Worm (Caenorhabditis elegans) whole organism, L4/young adult: Measurements from ENCODE around the gene clc-8.
A peak's percentile ranks its signal among the peaks of the same experiment; 100 is the strongest.
"Not testable (repeated sequence)": the region's sequence is repeated elsewhere in the genome, so short reads cannot be mapped to it uniquely, and the experiment has no call there.

Source experiments
- W03F9.2 ChIP-seq: fragments of 150-350 bp; optimal IDR thresholded peaks from 2 replicates; lab custom pipeline; 2014; ENCODE audit warnings: missing biosample characterization, missing genetic modification characterization
- dao-5 ChIP-seq: sonication (generic microtip); optimal IDR thresholded peaks from 2 replicates; lab custom pipeline; 2016; ENCODE audit warnings: missing genotype, missing genetic modification characterization, moderate library complexity, missing compliant biosample characterization
- him-1 ChIP-seq: sonication (generic microtip); optimal IDR thresholded peaks from 2 replicates; lab custom pipeline; 2016; ENCODE audit warnings: missing genotype, missing genetic modification reagents, missing genetic modification characterization, missing compliant biosample characterization

clc-8 gene

DNA sequence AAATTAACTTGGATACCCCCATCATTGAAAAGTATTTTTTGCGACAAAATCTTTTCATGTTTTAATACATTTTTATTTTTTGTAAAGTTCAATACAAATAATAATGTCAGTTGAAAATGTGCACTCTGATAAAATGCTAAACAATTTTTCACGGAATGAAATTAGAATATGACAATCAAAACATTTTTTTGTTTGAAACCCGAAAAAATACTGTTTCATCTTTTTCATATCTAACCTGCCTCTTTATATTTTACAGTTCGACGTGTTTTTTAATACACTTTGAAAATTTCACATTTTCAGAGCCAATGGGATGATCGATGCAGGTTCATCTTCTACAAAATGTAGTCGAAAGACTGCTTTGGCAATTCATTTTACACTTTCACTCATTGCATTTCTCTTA lies at the start of gene clc-8:
Gene clc-8, plus strand, starts transcription at position 301 of the 400 bp plus-strand sequence.
- TF ChIP-seq dao-5 (tag; lab: Kevin White, UChicago) (no peak), him-1 (tag; lab: Kevin White, UChicago) (no peak), W03F9.2 (no peak)

DNA sequence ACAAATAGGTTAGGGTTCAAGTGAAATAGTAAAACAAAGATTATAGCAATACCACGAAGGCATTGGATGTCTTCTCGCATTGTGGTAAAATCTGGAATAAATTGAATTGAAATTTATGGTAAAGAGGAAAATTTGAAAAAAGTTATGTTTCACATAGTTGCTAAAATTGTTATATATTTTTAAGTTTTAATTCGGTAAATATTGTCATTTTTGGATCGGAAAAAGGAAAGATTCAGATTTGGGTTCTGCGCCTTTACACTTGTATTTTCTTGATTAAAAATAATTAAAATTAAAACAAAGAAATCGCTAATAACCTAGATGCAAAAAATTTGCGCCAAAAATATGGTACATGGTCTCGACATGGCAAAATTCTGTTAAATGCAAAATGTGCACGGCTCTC lies 43.3 kb upstream of the clc-8 start, which contains the start of gene oac-56:
Gene oac-56, minus strand, starts transcription at position 101 of the 400 bp plus-strand sequence.
- no peak for TF ChIP-seq dao-5 (tag; lab: Kevin White, UChicago)
- no peak for TF ChIP-seq him-1 (tag; lab: Kevin White, UChicago)
- TF ChIP-seq W03F9.2, result no peak

DNA sequence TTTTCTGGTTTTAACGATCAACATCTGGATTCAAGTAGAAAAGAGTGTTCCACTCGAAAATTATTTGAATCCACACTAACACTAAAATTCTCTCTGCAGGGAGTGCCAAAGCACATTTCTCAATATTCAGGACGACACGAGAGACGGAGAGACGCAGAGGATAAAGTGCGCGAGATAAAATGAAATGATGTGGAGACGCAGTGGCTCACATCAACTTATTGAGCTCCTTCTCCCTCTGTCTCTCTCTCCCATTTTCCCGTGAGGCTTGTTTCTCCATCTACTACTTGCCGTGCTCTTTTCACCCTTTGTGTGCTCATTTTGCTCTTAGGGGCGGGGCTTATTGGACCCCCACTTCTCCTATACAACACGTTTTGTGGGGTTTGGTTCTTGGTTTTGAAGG lies 37.8 kb upstream of the clc-8 start:
- TF ChIP-seq W03F9.2 (no peak), dao-5 (tag; lab: Kevin White, UChicago) (no peak), him-1 (tag; lab: Kevin White, UChicago) (peak; percentile 23)

DNA sequence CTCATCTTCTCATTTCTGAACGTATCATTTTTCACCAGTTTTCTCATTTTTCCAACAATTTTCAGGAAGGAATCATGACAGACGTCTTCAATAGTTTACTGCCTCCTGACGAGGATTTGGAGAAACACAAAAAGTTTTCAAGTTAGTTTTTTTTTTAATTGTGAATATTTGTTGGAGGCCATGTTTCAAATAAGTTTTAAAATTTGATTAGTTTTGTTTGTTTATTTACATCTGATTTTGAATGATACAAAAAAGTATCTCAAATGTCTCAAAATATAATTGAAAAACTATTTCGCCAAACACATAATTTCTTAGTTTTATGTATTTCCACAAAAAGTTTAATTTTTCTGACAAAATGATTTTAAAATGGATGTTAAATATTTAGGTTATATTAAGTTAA lies 32.7 kb upstream of the clc-8 start, which contains the start of gene ssu-2:
Gene ssu-2, plus strand, starts transcription at position 59 of the 400 bp plus-strand sequence.
- TF ChIP-seq him-1 (tag; lab: Kevin White, UChicago), result no peak
- no peak for TF ChIP-seq W03F9.2
- no peak for TF ChIP-seq dao-5 (tag; lab: Kevin White, UChicago)

DNA sequence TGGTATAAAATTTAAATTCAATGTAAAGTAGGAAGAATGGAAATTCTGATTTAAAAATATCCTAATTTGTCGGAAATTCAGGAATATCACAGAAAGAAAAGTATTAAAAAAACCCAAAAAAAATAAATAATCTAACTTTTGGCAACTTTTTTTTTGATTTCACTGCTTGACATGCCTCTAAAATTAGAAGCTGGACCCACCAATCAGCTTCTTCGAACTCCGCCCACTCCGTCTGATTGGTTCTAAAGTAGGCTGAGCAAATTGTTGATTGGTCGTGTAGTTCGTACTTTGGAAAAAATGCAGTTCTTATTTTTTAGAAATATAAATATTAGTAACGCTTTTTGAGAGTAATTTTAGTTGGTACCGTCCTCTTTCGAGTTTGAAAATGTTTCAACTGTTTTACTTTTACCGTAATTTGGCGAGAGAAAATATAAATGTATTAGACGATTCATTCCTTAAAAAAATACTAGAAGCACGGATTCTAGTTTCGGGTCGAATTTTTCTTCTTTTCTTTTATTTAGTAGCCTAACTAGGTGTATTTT lies 28.0 kb upstream of the clc-8 start:
- TF ChIP-seq W03F9.2 (no peak), dao-5 (tag; lab: Kevin White, UChicago) (no peak), him-1 (tag; lab: Kevin White, UChicago) (no peak)

DNA sequence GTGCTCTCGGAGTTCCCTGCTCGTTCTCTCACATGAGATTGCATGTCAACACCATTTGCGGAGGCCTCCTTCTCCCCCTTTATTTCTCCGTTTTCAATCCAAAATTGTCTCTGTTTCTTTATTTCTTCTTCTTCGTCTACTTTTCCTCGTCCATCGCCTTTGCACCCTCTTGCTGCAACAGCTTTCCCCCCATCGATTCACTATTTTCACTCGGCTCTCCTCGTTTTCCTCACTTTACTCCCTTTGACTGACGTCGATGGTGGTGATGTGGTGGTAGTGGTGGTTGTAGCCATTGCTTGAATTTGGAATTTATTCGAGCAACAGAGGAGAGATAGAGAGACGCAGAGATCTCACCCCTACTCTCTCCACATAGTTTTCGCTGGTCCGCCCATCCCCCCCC lies 22.3 kb upstream of the clc-8 start:
- TF ChIP-seq him-1 (tag; lab: Kevin White, UChicago) (peak; percentile 11), dao-5 (tag; lab: Kevin White, UChicago) (no peak)

DNA sequence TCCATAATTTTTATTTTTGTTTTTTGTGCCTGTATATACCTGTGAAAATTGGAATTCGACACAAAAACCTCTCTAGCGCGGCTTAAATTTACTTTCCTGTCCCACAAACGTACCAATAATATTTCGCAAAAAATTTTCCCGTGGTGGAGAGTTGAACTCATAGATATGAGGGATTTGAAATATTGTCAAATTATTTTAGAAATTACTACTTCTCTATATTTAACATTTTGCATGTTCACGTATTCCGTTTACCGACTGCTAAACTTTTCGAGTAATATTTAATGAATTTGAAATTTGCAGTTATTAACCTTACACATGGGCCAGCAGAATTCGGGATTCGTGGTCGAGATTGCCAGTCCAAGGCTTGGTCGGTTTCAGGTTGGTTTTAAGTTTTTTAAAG lies 20.1 kb upstream of the clc-8 start, which contains the start of gene Y67A10A.7:
Gene Y67A10A.7, plus strand, starts transcription at position 301 of the 400 bp plus-strand sequence.
- TF ChIP-seq him-1 (tag; lab: Kevin White, UChicago); W03F9.2; dao-5 (tag; lab: Kevin White, UChicago): not testable (repeated sequence)

DNA sequence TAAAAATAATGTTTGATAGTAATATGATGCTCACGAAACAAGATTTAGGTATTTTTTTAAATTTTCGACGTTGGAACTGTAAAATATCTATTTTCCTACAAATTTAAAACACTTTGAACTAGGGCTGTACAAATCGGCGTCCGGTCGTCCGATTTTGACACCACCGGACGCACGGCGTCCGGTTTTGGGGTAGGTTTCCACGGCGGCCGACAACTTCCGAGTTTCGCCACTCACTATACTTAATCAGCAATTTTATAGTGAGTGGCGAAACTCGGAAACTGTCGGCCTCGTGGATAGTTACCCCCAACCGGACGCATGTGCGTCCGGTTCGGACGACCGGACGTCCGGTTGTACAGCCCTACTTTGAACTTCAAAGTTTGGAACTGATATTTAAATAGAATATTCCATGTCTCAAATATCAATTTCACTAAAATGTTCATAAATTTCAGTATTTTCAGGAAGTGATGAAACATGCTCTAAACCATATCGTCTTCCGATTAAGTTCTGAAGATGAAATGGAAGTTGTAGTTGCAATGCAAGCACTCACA lies 16.6 kb upstream of the clc-8 start:
- TF ChIP-seq dao-5 (tag; lab: Kevin White, UChicago) (no peak), W03F9.2 (no peak), him-1 (tag; lab: Kevin White, UChicago) (no peak)

DNA sequence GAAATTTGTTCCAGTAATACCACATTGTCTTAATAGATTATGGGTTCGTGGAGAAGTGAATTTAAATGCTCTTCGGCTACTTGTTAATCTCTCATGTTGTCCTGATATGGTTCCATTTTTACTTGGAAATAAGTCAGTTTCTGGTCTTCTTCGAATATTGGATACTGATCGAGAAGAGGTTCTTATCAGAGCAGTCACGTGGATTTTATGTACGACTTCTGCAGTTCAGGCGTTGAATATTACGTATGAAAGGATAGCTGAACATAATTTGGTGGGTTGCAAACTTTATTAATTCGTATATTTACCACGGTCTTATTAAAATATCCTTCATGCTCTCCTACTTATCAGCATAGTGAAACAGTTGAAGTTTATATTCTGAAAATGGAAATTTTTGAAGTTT lies 16.1 kb upstream of the clc-8 start:
- no peak for TF ChIP-seq W03F9.2
- no peak for TF ChIP-seq dao-5 (tag; lab: Kevin White, UChicago)
- no peak for TF ChIP-seq him-1 (tag; lab: Kevin White, UChicago)

DNA sequence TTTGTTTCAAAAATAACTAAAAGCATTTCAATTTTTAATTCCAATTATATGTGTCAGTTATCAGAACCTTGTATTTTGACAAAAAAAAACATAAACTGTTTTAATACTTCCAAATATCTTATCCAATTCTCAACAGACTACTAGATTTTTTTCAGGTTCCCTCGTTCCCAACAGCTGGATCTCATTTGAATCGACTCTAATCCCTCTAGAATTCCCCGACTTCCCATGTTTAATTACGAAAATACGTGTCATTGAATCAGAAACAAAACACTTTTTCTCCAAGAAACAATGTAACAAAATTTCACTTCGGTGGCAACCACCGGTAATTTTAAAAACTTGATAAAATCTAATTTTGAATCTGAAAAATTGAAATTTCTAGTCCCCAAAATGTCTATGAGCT lies 14.7 kb upstream of the clc-8 start:
- TF ChIP-seq dao-5 (tag; lab: Kevin White, UChicago) (no peak), him-1 (tag; lab: Kevin White, UChicago) (no peak), W03F9.2 (no peak)

DNA sequence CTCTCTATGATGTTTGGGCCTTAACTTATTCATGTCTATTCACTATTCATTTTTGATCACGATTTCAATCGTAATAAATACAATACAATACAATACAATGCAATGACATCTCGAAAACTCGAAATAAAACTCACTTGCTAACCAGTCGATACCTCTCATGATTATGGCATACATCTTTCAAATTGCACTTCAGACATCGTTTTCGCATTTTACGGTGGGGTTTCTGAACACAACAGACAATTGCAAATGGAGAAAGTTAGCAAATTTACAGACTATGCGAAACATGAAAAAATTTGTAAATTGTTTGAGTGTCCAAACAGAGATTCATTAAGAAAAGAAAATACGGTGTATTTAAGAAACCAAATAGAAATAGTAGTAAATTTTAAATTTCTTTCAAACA lies 10.5 kb upstream of the clc-8 start, which contains the start of gene paqr-3:
Gene paqr-3, minus strand, starts transcription at position 210 of the 400 bp plus-strand sequence.
- TF ChIP-seq W03F9.2, result no peak
- no peak for TF ChIP-seq dao-5 (tag; lab: Kevin White, UChicago)
- TF ChIP-seq him-1 (tag; lab: Kevin White, UChicago), result no peak

DNA sequence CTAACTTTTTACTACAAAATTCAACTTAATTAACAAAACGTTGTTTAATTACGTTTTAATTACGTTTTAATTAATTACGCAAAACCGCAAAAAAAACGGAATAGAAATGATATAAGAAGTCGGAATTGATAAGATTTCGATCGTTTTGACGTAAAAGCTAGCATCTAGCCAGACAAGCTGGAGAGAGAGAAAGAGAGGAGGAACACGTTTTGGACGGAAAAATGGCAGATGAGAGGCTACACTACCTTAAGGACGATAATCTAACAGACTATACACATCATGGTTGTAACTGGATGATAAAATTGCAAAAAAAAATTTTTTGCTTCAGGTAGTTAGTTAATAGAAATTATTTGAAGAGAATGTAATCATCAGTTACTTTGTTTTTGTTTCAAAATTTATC lies 9.7 kb upstream of the clc-8 start:
- TF ChIP-seq W03F9.2 (no peak), dao-5 (tag; lab: Kevin White, UChicago) (no peak), him-1 (tag; lab: Kevin White, UChicago) (no peak)

DNA sequence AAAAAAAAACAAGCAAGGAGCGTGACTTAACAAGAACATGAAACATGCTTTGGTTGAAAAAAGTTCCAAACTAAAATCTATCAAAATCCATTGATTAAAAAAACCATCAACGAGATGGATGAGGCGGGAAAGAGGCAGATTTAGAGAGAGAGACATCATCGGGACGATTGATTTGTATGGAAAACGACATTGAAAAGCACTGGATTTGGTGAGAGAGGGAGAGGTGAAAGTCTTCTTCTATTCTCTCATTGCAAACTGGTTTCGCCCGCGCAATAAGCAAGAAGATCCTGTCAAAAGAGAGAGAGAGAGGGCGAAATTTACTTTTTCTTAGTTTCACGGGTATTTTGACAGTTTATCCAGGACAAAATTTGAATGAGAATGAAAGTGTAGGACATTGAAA lies 8.8 kb upstream of the clc-8 start:
- TF ChIP-seq W03F9.2 (no peak), dao-5 (tag; lab: Kevin White, UChicago) (no peak), him-1 (tag; lab: Kevin White, UChicago) (no peak)

DNA sequence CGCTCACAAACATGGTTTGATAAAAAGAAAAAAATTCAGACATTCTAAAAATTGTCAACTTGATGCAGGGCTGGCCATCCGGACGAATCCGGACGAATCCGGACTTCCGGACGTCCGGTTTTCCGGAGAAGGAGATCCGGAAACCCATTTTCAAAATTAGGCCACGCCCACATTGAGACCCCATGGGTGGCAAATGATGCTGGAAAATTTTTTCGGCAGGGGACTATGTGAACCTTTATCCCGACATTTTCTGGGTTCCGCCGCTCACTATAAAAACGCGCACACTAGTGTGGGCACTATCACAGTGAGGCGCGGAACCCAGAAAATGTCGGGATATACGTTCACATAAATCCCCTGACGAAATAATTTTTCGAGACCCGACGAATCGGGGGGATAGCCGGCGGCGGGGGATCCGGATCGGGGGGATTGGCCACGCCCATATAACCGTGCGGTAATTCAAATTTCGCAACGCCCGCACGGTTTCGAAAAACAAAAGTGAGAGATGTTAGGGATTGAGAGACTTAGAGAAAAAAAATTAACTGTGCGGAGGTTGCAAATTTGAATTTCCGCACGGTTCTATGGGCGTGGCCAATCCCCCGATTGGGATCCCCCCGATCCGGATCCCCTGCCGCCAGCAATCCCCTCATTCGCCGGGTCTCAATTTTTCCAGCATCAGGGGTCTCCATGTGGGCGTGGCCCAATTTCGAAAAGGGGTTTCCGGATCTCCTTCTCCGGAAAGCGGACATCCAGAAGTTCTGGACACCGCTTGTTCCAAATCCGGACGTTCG lies 6.0 kb upstream of the clc-8 start:
- no peak for TF ChIP-seq dao-5 (tag; lab: Kevin White, UChicago)
- no peak for TF ChIP-seq W03F9.2
- TF ChIP-seq him-1 (tag; lab: Kevin White, UChicago), result no peak
